Fruit fly (Drosophila melanogaster): Measurements from ENCODE around the gene CG15196.

Gene CG15196

DNA sequence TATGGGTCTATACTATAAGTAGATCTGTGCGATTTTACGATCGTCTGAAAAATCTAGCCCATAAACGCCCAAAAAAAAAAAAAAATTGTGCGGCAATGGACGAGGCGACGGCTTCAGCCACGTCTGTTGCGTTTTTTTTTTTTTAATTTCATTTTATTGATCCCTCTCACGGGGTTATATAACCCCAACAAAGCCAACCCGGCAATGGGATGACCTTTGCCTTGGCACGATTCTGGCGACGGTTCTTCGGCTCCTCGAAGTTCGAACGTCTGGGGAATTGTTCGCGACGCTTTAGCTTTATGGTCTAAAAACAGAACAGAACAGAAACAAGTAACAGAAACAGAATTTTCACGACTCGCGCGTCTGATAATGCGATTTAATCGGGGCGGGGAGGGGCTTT lies 15.7 kb downstream of the CG15196 start:
- TF ChIP-seq CG17801 (GFP tag; optimal IDR thresholded peaks at IDR 0.05; ENCODE audit: partially characterized antibody): no peak

DNA sequence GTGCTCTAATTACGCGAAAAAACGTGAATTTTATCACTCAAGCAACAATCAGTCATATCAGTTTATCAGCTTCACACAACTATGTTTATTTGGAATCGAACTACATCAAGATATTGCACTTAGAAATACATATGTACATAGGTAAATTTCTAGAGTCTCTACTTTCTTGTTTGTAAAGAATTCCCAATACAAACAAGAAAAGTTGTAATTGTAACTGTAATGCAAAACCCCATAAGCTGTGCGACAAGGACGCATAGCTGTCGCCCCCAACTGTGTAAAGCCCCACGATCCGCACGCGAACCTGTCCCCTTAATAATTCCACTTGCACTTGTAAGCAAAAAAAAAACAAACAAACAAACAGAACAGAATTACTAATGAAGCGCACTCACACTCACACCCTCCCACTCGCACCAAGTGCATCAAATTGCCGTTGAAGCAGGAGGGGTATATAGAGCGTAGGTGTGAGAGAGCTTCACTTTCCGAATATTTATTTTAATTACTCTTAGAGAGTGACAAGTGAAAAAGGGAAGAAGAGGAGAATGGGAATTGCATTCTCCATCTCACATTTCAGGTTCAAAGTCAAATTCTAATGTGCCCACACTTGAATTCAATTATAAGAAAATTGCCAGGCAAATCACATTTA lies 16.3 kb downstream of the CG15196 start:
- TF ChIP-seq CG17801 (GFP tag; optimal IDR thresholded peaks at IDR 0.05; ENCODE audit: partially characterized antibody): no peak

DNA sequence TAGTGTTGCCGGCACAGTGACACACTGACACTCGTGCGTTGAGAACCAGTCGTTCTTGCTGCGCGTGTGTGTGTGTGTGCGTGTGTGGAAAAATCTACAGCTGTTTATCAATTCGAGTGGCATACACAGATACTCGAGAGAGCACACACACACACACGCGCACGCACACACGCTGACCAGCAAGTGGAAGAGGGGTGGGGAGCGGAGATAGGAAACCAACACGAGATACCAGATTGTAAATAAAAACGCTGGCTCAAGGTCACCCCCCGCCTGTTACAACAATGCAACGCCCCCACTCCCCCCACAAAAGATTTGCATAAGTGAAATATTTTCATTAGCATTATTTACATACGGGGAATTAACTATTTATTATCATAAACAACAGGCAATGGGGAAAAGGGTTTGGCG lies 17.5 kb downstream of the CG15196 start:
- no peak for TF ChIP-seq CG17801 (GFP tag; optimal IDR thresholded peaks at IDR 0.05; ENCODE audit: partially characterized antibody)

DNA sequence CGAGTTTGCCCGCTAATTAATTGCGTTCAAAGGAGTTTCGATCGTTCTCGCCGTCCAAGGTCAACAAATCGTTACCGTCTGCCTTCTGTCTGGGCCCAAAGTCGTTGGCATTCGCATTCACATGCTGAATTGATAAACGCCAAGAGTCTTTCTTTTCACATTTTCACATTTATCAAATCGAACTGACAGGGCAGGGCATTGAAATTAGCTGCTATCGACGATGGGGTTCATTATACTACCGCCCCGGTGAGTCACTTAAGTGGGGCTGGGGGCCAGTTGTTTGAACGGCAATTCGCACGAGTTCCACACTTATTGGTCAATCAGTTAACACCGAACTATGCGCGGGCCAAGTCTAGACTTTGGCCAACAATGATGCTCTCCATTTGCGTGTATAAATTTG lies 21.2 kb downstream of the CG15196 start:
- TF ChIP-seq CG17801 (GFP tag; optimal IDR thresholded peaks at IDR 0.05; ENCODE audit: partially characterized antibody): no peak

DNA sequence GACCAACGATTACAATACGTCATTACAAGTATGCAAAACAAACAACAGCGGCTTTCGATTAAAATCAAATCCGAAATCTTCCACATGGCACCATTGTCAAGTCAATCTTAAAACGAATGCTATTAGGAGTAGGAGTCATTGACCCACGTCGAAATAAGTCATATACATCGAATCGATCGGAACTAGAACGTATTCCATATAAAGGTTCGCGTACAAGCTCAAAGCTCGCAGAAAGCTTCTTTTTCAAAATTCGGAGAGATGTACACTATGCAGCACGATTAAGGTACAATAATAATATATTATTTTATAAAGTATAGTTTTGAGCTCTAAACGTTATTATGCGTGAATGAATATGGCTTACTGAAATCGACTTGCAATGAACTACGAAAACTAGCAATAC lies 24.2 kb downstream of the CG15196 start:
- TF ChIP-seq CG17801 (GFP tag; optimal IDR thresholded peaks at IDR 0.05; ENCODE audit: partially characterized antibody): no peak

DNA sequence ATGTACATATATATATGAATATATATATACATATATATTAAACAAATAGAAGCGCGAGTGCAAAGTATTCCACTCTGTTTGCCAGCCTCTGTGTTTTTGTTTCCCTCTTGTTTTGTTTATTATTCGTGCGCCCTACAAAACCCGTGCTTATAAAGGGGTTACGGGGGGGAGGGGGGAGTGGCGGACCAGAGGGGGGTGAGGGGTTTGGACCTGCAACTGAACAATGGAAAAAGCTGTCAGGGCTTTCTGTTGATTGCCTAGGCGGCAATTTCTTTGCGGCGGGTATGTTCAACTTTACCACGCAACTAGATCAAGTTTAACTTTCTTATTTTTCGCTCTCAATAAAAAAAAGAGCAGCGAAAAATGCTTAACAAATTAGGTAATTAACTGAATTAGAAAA lies 29.5 kb downstream of the CG15196 start:
- no peak for TF ChIP-seq CG17801 (GFP tag; optimal IDR thresholded peaks at IDR 0.05; ENCODE audit: partially characterized antibody)

DNA sequence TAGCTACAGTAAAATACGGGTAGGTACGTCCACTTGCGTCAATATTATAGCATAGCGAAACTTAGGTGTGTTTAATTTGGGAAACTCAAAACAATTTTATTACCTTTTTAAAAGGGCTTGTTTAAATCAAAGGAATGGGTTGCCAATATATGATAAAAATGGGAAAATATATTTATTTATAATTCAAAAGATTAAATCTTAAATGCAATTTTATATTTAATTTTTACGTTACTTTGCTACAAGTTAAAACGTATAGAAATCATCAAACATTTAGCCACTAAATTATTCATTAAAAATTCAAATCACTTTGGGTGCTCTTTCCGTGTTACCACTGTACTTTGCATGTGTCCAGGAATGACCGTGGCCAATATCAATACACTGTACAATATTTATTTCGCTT lies 31.2 kb downstream of the CG15196 start:
- TF ChIP-seq CG17801 (GFP tag; optimal IDR thresholded peaks at IDR 0.05; ENCODE audit: partially characterized antibody): peak; percentile 39

DNA sequence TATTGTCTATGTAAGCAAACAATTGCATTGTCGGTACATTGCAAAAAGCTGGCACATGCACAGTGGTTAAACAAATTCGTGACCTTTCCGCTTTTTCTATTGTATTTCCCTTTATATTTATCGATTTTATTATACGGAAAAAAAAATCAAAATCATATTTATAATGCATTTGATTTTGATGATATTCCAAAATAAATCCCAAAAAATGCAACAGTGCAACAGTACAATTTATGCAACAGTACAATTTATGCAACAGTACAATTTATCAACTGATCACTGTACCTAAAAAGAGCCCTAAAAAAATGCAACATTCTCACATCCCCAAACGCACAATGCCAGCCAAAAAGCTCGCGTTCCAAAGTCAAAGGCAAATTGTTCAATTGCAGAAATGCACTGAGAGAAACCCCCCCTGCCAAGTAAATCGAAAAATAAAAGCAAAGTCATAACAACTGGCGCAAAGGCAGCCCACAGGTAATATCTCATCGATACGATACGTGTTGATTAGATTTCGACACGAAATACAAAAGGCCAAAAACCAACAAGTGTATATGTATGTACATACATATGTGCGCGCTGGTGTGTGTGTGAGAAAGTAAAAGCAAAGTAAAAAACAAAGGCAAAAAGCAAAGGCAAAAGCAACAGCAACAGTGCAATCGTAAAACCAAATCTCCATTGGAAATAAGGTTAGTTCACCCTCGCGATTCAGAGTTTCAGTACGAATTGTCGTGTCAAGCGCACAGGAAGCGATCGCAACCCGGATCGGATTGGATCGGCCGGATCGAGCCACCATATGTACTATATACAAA lies 32.3 kb downstream of the CG15196 start, which contains the start of gene Sk1:
Gene Sk1, plus strand, starts transcription at position 711 of the 806 bp plus-strand sequence.
- TF ChIP-seq CG17801 (GFP tag; optimal IDR thresholded peaks at IDR 0.05; ENCODE audit: partially characterized antibody): no peak

DNA sequence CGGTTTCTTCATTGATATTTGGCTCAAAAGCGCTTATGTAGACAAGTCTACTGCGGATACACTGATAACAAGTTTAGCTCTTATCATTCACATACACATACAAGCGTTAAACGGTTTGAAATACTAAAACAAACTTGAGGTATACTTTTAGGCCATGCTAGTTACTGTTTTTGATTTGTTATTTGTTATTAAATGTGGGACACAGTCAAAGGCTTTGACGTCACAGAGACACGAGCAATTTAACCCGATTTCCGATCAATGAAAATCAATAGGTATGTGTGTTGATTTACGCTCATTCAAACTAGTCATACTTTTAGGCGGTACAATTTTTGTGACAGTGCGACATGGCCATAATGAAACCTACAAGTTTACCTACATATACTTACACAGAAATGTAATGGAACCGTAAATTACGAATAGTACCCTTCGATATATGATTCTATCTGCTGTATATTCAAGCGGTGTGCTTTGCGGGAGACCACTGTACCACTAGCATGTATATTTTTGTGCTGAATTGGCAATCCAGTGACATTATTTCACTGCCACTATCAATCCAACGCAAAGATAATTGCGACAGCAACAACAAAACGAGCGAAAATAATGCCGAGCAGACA lies 37.2 kb downstream of the CG15196 start:
- peak; percentile 90 for TF ChIP-seq CG17801 (GFP tag; optimal IDR thresholded peaks at IDR 0.05; ENCODE audit: partially characterized antibody)

DNA sequence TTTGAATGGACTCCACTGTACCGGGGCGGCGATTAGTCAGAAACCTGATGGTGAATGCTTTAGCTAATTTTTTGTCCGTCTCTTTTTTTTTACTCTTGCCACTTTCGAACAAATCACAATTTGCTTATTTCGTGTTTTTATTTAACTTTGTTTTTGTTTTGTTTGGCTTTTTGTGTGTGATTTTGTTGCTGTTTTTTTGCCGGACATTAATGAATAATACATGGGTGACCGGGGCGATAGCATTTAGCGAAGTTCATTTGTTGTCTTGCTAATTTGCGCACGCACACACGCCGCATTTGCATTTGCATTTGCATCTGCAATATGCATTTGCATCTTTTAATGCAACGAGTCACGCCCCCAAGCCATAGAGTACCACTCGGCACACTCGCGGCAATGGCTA lies 38.9 kb downstream of the CG15196 start:
- no peak for TF ChIP-seq CG17801 (GFP tag; optimal IDR thresholded peaks at IDR 0.05; ENCODE audit: partially characterized antibody)

DNA sequence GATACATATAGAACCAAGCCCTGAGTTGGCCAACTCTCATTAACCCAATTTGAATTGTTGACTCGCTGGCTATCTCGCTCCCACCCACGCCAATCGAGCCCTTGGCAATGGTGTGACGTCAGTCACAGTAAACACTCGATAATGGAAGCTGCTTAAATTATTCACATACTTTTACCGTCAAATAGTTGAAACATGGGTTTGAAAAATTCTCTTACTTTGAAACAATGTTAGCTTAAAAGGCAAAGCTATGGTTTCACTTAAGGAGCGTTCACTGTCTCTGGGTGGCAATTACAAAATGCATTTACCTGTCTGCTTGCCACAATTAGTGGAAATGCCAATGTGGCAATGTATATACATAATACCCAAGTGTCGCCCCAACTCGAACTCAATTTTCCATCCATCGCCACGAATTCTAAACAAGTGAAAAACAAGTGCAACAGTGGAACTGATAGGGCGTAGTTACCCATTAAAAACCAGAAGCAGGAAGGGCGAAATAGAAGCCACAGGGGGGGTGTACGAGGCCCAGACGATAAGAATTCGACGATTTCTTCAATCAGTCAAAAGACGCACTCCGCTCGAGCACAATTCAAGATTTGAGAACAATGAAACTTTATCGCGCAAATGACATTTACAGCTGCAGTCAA lies 39.9 kb downstream of the CG15196 start:
- TF ChIP-seq CG17801 (GFP tag; optimal IDR thresholded peaks at IDR 0.05; ENCODE audit: partially characterized antibody): peak; percentile 79

DNA sequence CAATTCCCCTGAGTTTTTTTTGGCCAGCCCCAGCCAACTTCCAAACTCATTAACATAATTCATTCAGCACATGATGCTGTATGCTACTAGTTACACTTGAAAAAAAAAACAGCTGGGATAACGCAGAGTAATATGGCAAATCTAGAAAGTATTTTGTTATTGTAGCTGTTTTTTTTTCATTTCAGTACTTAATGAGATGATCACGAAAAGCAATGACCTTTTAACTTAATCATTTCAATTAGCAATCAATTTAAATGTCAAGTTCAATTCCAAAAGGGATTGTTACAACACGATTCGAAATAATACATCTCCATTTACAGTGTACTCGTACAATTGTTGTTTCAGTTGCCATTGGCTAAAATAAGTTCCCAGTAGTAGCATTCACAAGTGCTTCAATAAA lies 40.7 kb downstream of the CG15196 start:
- no peak for TF ChIP-seq CG17801 (GFP tag; optimal IDR thresholded peaks at IDR 0.05; ENCODE audit: partially characterized antibody)

DNA sequence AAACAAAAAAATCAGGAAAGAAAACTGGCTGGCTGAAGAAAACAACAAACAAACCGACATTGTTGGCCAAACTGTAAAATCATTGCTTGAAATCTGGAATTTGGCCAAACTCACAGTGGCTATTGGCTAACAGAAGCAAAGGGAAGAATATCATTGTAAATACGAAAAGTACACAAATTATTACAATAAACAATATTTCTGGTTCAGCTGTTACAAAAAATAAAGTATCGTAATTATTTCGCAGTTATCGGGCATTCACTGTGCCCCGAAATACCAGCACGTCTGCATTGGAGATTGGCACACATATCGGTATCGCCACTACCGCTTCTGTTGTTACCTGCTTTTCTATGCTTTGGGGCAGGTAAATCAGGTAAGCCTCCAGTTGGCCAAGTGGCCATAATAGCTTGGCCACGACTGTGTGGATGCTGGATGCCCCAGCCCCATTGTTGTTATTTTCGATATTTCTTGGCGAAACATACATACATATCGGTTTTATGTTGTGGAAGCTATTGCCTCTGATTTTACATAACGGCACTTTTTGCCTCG lies 41.4 kb downstream of the CG15196 start:
- TF ChIP-seq CG17801 (GFP tag; optimal IDR thresholded peaks at IDR 0.05; ENCODE audit: partially characterized antibody): peak; percentile 59

DNA sequence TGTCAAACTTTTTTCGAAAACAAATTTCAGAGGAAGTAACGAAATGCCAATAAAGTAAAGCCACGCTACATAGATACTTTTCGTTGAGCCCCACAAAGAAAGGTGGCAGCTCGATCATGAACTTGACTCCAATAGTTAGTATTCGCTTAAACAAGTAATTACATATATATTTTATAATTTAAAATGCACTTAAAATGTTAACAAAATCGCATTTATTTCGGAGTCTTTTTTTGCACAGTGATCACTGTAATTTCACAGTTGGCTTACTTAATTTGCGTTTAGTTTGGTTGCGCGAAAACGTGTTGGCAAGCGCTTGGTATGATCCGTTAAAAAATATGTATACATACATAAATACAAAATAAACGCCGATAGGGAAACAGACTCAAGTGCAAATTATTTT lies 41.9 kb downstream of the CG15196 start:
- peak; percentile 53 for TF ChIP-seq CG17801 (GFP tag; optimal IDR thresholded peaks at IDR 0.05; ENCODE audit: partially characterized antibody)

DNA sequence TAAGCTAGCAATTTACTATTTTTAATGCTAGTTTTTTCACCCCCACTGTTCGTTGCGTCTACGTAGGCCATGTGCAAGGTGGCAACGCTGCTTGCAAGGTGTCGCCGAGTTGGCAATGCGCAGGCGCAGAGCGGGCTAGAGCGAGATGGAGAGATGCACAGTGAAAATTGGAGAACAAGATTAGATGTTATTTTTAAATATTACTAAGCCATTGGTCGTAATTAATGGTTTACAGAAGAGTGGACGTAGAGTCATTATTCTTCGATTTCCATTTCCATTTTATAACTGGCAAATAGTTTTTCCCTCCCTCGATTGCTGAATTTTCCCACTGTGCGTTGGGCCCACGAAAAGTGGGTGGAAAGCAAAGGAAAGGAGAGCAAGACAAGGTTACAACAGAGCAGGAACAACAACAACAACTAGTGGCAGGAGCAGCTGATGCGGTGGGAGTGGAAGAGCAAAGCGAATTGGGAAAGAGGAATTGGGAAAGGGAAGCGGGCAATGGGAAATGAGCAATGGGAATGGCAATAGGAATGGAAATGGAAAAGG lies 43.2 kb downstream of the CG15196 start:
- TF ChIP-seq CG17801 (GFP tag; optimal IDR thresholded peaks at IDR 0.05; ENCODE audit: partially characterized antibody): peak; percentile 34

Measured in ovary, adult (tissue).